Fruit fly (Drosophila melanogaster) whole organism, embryonic: ENCODE measurements around the gene PIG-S.

ENCODE experiments used
- Antp ChIP-seq: fragments of 200-800 bp; sonication (Bioruptor generic); optimal IDR thresholded peaks from 3 replicates; lab custom pipeline; 2016; ENCODE audit warnings: missing biosample characterization, missing genetic modification characterization
- Atf-2 ChIP-seq: fragments of 200-800 bp; sonication (Bioruptor generic); optimal IDR thresholded peaks from 2 replicates; lab custom pipeline; 2016; ENCODE audit warnings: missing biosample characterization, missing genetic modification characterization
- BEAF-32 ChIP-seq: fragments of 200-800 bp; sonication (Bioruptor generic); optimal IDR thresholded peaks from 3 replicates; lab custom pipeline; 2017; ENCODE audit warnings: missing biosample characterization, missing genetic modification characterization, mild to moderate bottlenecking, moderate library complexity, missing genetic modification reagents
- Bteb2 ChIP-seq: fragments of 200-800 bp; sonication (Bioruptor generic); optimal IDR thresholded peaks from 2 replicates; lab custom pipeline; 2016; ENCODE audit warnings: missing biosample characterization, missing genetic modification characterization
- CG10565 ChIP-seq: fragments of 200-800 bp; sonication (Bioruptor generic); optimal IDR thresholded peaks from 3 replicates; lab custom pipeline; 2016; ENCODE audit warnings: missing biosample characterization, mild to moderate bottlenecking, missing genetic modification characterization
- CG10654 ChIP-seq: fragments of 200-800 bp; sonication (Bioruptor generic); optimal IDR thresholded peaks from 2 replicates; lab custom pipeline; 2016; ENCODE audit warnings: missing biosample characterization, missing genetic modification characterization
- CG12391 ChIP-seq: fragments of 200-800 bp; sonication (Bioruptor generic); optimal IDR thresholded peaks from 3 replicates; lab custom pipeline; 2018; ENCODE audit warnings: missing biosample characterization, mild to moderate bottlenecking, missing genetic modification characterization, moderate library complexity
- CG15514 ChIP-seq: fragments of 200-800 bp; sonication (Bioruptor generic); optimal IDR thresholded peaks from 3 replicates; lab custom pipeline; 2017; ENCODE audit warnings: missing biosample characterization, missing genetic modification characterization, mild to moderate bottlenecking, moderate library complexity, missing genetic modification reagents
- CG1603 ChIP-seq: fragments of 200-800 bp; sonication (Bioruptor generic); optimal IDR thresholded peaks from 2 replicates; lab custom pipeline; 2019; ENCODE audit warnings: missing biosample characterization, mild to moderate bottlenecking, missing genetic modification characterization, moderate library complexity
- CG16779 ChIP-seq: fragments of 200-800 bp; sonication (Bioruptor generic); IDR thresholded peaks from 2 replicates; pipeline ENCODE4 v1.3.6; 2022; ENCODE audit warnings: missing biosample characterization, missing genetic modification characterization
- CG16813 ChIP-seq: fragments of 200-800 bp; sonication (Bioruptor generic); IDR thresholded peaks from 3 replicates; pipeline ENCODE4 v1.3.6; 2022; ENCODE audit warnings: missing biosample characterization, missing genetic modification characterization; ENCODE audit not compliant: partially characterized antibody
- CG16863 ChIP-seq: fragments of 200-800 bp; sonication (Bioruptor generic); optimal IDR thresholded peaks from 3 replicates; lab custom pipeline; 2016; ENCODE audit warnings: missing biosample characterization, missing genetic modification characterization
- CG17385 ChIP-seq: fragments of 200-800 bp; sonication (Bioruptor generic); optimal IDR thresholded peaks from 3 replicates; lab custom pipeline; 2018; ENCODE audit warnings: missing biosample characterization, mild to moderate bottlenecking, missing genetic modification characterization
- CG17802 ChIP-seq: fragments of 200-800 bp; sonication (Bioruptor generic); optimal IDR thresholded peaks from 2 replicates; lab custom pipeline; 2018; ENCODE audit warnings: missing biosample characterization, mild to moderate bottlenecking, missing genetic modification characterization, moderate library complexity
- CG1832 ChIP-seq: fragments of 200-800 bp; sonication (Bioruptor generic); optimal IDR thresholded peaks from 2 replicates; lab custom pipeline; 2017; ENCODE audit warnings: missing biosample characterization, mild to moderate bottlenecking, missing genetic modification characterization, inconsistent platforms
- CG18764 ChIP-seq: fragments of 200-800 bp; sonication (Bioruptor generic); optimal IDR thresholded peaks from 3 replicates; lab custom pipeline; 2016; ENCODE audit warnings: missing biosample characterization, missing genetic modification characterization
- CG2120 ChIP-seq: fragments of 200-800 bp; sonication (Bioruptor generic); optimal IDR thresholded peaks from 3 replicates; lab custom pipeline; 2016; ENCODE audit warnings: missing biosample characterization, missing genetic modification characterization
- CG3726 ChIP-seq: fragments of 200-800 bp; sonication (Bioruptor generic); IDR thresholded peaks from 3 replicates; pipeline ENCODE4, ENCODE4 v1.3.6; 2022; ENCODE audit warnings: missing biosample characterization, missing genetic modification characterization
- CG4404 ChIP-seq: fragments of 200-800 bp; sonication (Bioruptor generic); IDR thresholded peaks from 2 replicates; pipeline ENCODE4 v1.3.6; 2022; ENCODE audit warnings: missing biosample characterization, missing genetic modification characterization
- CG6272 ChIP-seq: fragments of 200-800 bp; sonication (Bioruptor generic); IDR thresholded peaks from 2 replicates; pipeline ENCODE4 v1.3.6; 2022; ENCODE audit warnings: missing biosample characterization, missing genetic modification characterization
- CG6689 ChIP-seq: fragments of 200-800 bp; sonication (Bioruptor generic); IDR thresholded peaks from 2 replicates; pipeline ENCODE4 v1.3.6; 2022; ENCODE audit warnings: missing biosample characterization, missing genetic modification characterization
- CG7745 ChIP-seq: fragments of 200-800 bp; sonication (Bioruptor generic); optimal IDR thresholded peaks from 2 replicates; lab custom pipeline; 2018; ENCODE audit warnings: missing biosample characterization, mild to moderate bottlenecking, missing genetic modification characterization, moderate library complexity
- CG8359 ChIP-seq: fragments of 200-800 bp; sonication (Bioruptor generic); optimal IDR thresholded peaks from 2 replicates; lab custom pipeline; 2017; ENCODE audit warnings: missing biosample characterization, mild to moderate bottlenecking, missing genetic modification characterization, borderline replicate concordance
- CG8944 ChIP-seq: fragments of 200-800 bp; sonication (Bioruptor generic); optimal IDR thresholded peaks from 3 replicates; lab custom pipeline; 2016; ENCODE audit warnings: missing biosample characterization, missing genetic modification characterization
- CG9727 ChIP-seq: fragments of 200-800 bp; sonication (Bioruptor generic); optimal IDR thresholded peaks from 3 replicates; lab custom pipeline; 2017; ENCODE audit warnings: missing biosample characterization, mild to moderate bottlenecking, missing genetic modification characterization
- Doc3 ChIP-seq: fragments of 200-800 bp; sonication (Bioruptor generic); IDR thresholded peaks from 3 replicates; pipeline ENCODE4 v1.3.6; 2022; ENCODE audit warnings: missing biosample characterization, missing genetic modification characterization; ENCODE audit not compliant: partially characterized antibody
- E2f2 ChIP-seq: fragments of 200-800 bp; sonication (Bioruptor generic); IDR thresholded peaks from 2 replicates; pipeline ENCODE4 v1.3.6; 2022; ENCODE audit warnings: missing biosample characterization, missing genetic modification characterization
- Ets97D ChIP-seq: fragments of 200-800 bp; sonication (Bioruptor generic); optimal IDR thresholded peaks from 3 replicates; lab custom pipeline; 2016; ENCODE audit warnings: missing biosample characterization, missing genetic modification characterization
- HHEX ChIP-seq: fragments of 200-800 bp; sonication (Bioruptor generic); optimal IDR thresholded peaks from 3 replicates; lab custom pipeline; 2017; ENCODE audit warnings: missing biosample characterization, mild to moderate bottlenecking, missing genetic modification characterization, missing genetic modification reagents
- HmgZ ChIP-seq: fragments of 200-800 bp; sonication (Bioruptor generic); optimal IDR thresholded peaks from 2 replicates; lab custom pipeline; 2018; ENCODE audit warnings: missing biosample characterization, mild to moderate bottlenecking, missing genetic modification characterization
- NC2α ChIP-seq: fragments of 200-800 bp; sonication (Bioruptor generic); optimal IDR thresholded peaks from 2 replicates; lab custom pipeline; 2016; ENCODE audit warnings: missing biosample characterization, missing genetic modification characterization
- Nf-YA ChIP-seq: fragments of 200-800 bp; sonication (Bioruptor generic); IDR thresholded peaks from 2 replicates; pipeline ENCODE4 v1.3.6; 2022; ENCODE audit warnings: missing biosample characterization, missing genetic modification characterization
- NfI ChIP-seq: fragments of 200-800 bp; sonication (Bioruptor generic); optimal IDR thresholded peaks from 3 replicates; lab custom pipeline; 2018; ENCODE audit warnings: missing biosample characterization, mild to moderate bottlenecking, missing genetic modification characterization, moderate library complexity
- Sox100B ChIP-seq: fragments of 200-800 bp; sonication (Bioruptor generic); optimal IDR thresholded peaks from 3 replicates; lab custom pipeline; 2018; ENCODE audit warnings: missing biosample characterization, mild to moderate bottlenecking, missing genetic modification characterization
- Xbp1 ChIP-seq: fragments of 200-800 bp; sonication (Bioruptor generic); optimal IDR thresholded peaks from 3 replicates; lab custom pipeline; 2016; ENCODE audit warnings: missing biosample characterization, mild to moderate bottlenecking, missing genetic modification characterization
- YL-1 ChIP-seq: fragments of 200-800 bp; sonication (Bioruptor generic); optimal IDR thresholded peaks from 3 replicates; lab custom pipeline; 2017; ENCODE audit warnings: missing biosample characterization, mild to moderate bottlenecking, missing genetic modification characterization
- ap ChIP-seq: fragments of 200-800 bp; sonication (Bioruptor generic); IDR thresholded peaks from 2 replicates; pipeline ENCODE4 v1.3.6; 2022; ENCODE audit warnings: missing biosample characterization, missing genetic modification characterization
- bigmax ChIP-seq: fragments of 200-800 bp; sonication (Bioruptor generic); optimal IDR thresholded peaks from 2 replicates; lab custom pipeline; 2018; ENCODE audit warnings: missing biosample characterization, mild to moderate bottlenecking, missing genetic modification characterization
- btn ChIP-seq: fragments of 200-800 bp; sonication (Bioruptor generic); optimal IDR thresholded peaks from 2 replicates; lab custom pipeline; 2016; ENCODE audit warnings: missing biosample characterization, missing genetic modification characterization
- caup ChIP-seq: fragments of 200-800 bp; sonication (Bioruptor generic); optimal IDR thresholded peaks from 3 replicates; lab custom pipeline; 2017; ENCODE audit warnings: missing biosample characterization, mild to moderate bottlenecking, missing genetic modification characterization, moderate library complexity; ENCODE audit not compliant: severe bottlenecking
- cwo ChIP-seq: fragments of 200-800 bp; sonication (Bioruptor generic); optimal IDR thresholded peaks from 3 replicates; lab custom pipeline; 2017; ENCODE audit warnings: missing biosample characterization, missing genetic modification characterization, mild to moderate bottlenecking, moderate library complexity, missing genetic modification reagents
- dmrt11E ChIP-seq: fragments of 200-800 bp; sonication (Bioruptor generic); optimal IDR thresholded peaks from 3 replicates; lab custom pipeline; 2018; ENCODE audit warnings: missing biosample characterization, mild to moderate bottlenecking, missing genetic modification characterization, moderate library complexity
- fu2 ChIP-seq: fragments of 200-800 bp; sonication (Bioruptor generic); optimal IDR thresholded peaks from 2 replicates; lab custom pipeline; 2016; ENCODE audit warnings: missing biosample characterization, missing genetic modification characterization
- jigr1 ChIP-seq: fragments of 200-800 bp; sonication (Bioruptor generic); IDR thresholded peaks from 3 replicates; pipeline ENCODE4 v1.3.6; 2022; ENCODE audit warnings: missing biosample characterization, missing genetic modification characterization
- kni ChIP-seq: fragments of 200-800 bp; sonication (Bioruptor generic); optimal IDR thresholded peaks from 3 replicates; lab custom pipeline; 2017; ENCODE audit warnings: mild to moderate bottlenecking, missing biosample characterization, missing genetic modification reagents, missing genetic modification characterization
- lola ChIP-seq, 3 experiments: fragments of >200 bp in 2 of 3; fragments of 200-800 bp in 1 of 3; sonication (Bioruptor generic) in 1 of 3; optimal IDR thresholded peaks; 2 replicates each; lab custom pipeline; 2017 to 2019; ENCODE audit warnings: missing biosample characterization in 3 of 3, missing genetic modification characterization in 3 of 3, mild to moderate bottlenecking in 1 of 3, moderate library complexity in 1 of 3
- phol ChIP-seq: fragments of 200-800 bp; sonication (Bioruptor generic); optimal IDR thresholded peaks from 3 replicates; lab custom pipeline; 2018; ENCODE audit warnings: missing biosample characterization, mild to moderate bottlenecking, missing genetic modification characterization, moderate library complexity
- stc ChIP-seq: fragments of 200-800 bp; sonication (Bioruptor generic); IDR thresholded peaks from 2 replicates; pipeline ENCODE4 v1.3.6; 2022; ENCODE audit warnings: missing biosample characterization, missing genetic modification characterization
- trh ChIP-seq: fragments of 200-800 bp; sonication (Bioruptor generic); optimal IDR thresholded peaks from 2 replicates; lab custom pipeline; 2016; ENCODE audit warnings: missing biosample characterization, missing genetic modification characterization

Gene PIG-S

DNA sequence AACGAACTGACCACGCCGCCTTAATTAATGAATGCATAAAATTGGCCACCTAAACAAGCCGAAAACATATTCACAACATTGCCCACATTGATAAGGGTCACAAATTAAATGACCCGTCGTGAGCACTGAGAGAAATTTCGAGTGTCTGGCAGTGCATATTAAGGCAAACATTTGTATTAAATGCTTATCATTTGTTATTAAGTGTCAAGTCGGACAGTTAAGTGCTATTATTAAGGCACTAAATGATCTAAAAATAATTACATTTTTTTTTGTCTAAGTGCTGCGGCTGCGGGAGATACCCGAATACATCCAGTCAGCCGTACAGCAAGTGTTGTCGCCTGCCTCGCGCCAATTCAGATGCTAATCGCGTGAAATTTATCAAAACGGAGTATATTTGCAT lies 44.8 kb upstream of the PIG-S start (continued):
- TF ChIP-seq fu2 (GFP tag; lab: Kevin White, UChicago) (peak; percentile 32), YL-1 (GFP tag; lab: Kevin White, UChicago) (no peak), CG3726 (GFP tag; lab: Robert Waterston, UW) (peak; percentile 71; the same call in 1 of the 3 replicates), phol (peak; percentile 67), CG12391 (tag; lab: Kevin White, UChicago) (peak; percentile 52), CG16813 (GFP tag; lab: Robert Waterston, UW) (no peak), CG7745 (tag; lab: Kevin White, UChicago) (no peak), ap (GFP tag; lab: Robert Waterston, UW) (peak; percentile 71), jigr1 (peak; percentile 53; the same call in 1 of the 3 replicates), BEAF-32 (no peak), CG8359 (GFP tag; lab: Kevin White, UChicago) (peak; percentile 1), CG6689 (peak; percentile 63; the same call in 1 of the 2 replicates), NfI (GFP tag; lab: Kevin White, UChicago) (peak; percentile 49), CG16863 (GFP tag; lab: Kevin White, UChicago) (peak; percentile 54), dmrt11E (tag; lab: Kevin White, UChicago) (no peak), HmgZ (tag; lab: Kevin White, UChicago) (no peak), kni (GFP tag; lab: Kevin White, UChicago) (no peak), CG8944 (GFP tag; lab: Kevin White, UChicago) (peak; percentile 10), Bteb2 (GFP tag; lab: Kevin White, UChicago) (peak; percentile 24), lola (GFP tag; optimal IDR thresholded peaks at IDR 0.05; lab: Kevin White, UChicago) (no peak), CG9727 (GFP tag; lab: Kevin White, UChicago) (peak; percentile 25), HHEX (GFP tag; lab: Kevin White, UChicago) (peak; percentile 60), trh (GFP tag; lab: Kevin White, UChicago) (no peak), E2f2 (GFP tag; lab: Robert Waterston, UW) (peak; percentile 40; the same call in 1 of the 2 replicates), CG1603 (peak; percentile 82), caup (peak; percentile 55), CG17385 (GFP tag; lab: Kevin White, UChicago) (peak; percentile 50), Sox100B (GFP tag; lab: Kevin White, UChicago) (peak; percentile 40), CG10565 (GFP tag; lab: Kevin White, UChicago) (no peak), CG6272 (GFP tag; lab: Robert Waterston, UW) (0 out of 2 replicates have a peak, but pooled peaks have one; percentile 22), NC2α (GFP tag; lab: Kevin White, UChicago) (no peak), Nf-YA (GFP tag; lab: Robert Waterston, UW) (peak; percentile 57; the same call in 1 of the 2 replicates), Ets97D (peak; percentile 9), CG4404 (GFP tag; lab: Robert Waterston, UW) (0 out of 2 replicates have a peak, but pooled peaks have one; percentile 9), CG17802 (tag; lab: Kevin White, UChicago) (peak; percentile 32), bigmax (GFP tag; lab: Kevin White, UChicago) (no peak), CG15514 (GFP tag; lab: Kevin White, UChicago) (peak; percentile 20), CG10654 (GFP tag; lab: Kevin White, UChicago) (peak; percentile 51), stc (peak; percentile 83), Atf-2 (GFP tag; lab: Kevin White, UChicago) (peak; percentile 41), CG16779 (GFP tag; lab: Robert Waterston, UW) (0 out of 2 replicates have a peak, but pooled peaks have one; percentile 33), CG2120 (GFP tag; lab: Kevin White, UChicago) (peak; percentile 76), cwo (GFP tag; lab: Kevin White, UChicago) (peak; percentile 64), Xbp1 (GFP tag; lab: Kevin White, UChicago) (peak; percentile 74), CG18764 (GFP tag; lab: Kevin White, UChicago) (no peak), btn (peak; percentile 39), CG1832 (GFP tag; lab: Kevin White, UChicago) (no peak), Antp (GFP tag; lab: Kevin White, UChicago) (peak; percentile 60), Doc3 (no peak)
